Fruit fly (Drosophila melanogaster): ENCODE data around the gene mbt.

dm6 chrX:16621462-16621861 is 11.0 kb downstream of the mbt start, which contains the start of gene CG9782:
- TF ChIP-seq Myc (optimal IDR thresholded peaks at IDR 0.05), result no peak
- TF ChIP-seq h (optimal IDR thresholded peaks at IDR 0.05), result no peak
